Fruit fly (Drosophila melanogaster): Measurements from ENCODE around the gene CG9427.

- TF ChIP-seq CG8478 (optimal IDR thresholded peaks at IDR 0.05): no peak
- TF ChIP-seq CTCF (optimal IDR thresholded peaks at IDR 0.05): peak; percentile 63 to 64
These were observed 46.5 kb upstream of the CG9427 start for dm6 chr3R:9673207-9673606.

All from S2 (cell line).